Worm (Caenorhabditis elegans) whole organism, L3 larva: ENCODE results near the gene B0457.6.
A peak's percentile ranks its signal among the peaks of the same experiment; 100 is the strongest.

Experiments used
- R02D3.7 ChIP-seq: fragments of 150-350 bp; optimal IDR thresholded peaks from 2 replicates; lab custom pipeline; 2014; ENCODE audit warnings: missing biosample characterization, missing genetic modification characterization
- ama-1 ChIP-seq: fragments of 150-350 bp; optimal IDR thresholded peaks from 2 replicates; lab custom pipeline; 2018
- ceh-16 ChIP-seq: sonication (generic microtip); optimal IDR thresholded peaks from 2 replicates; lab custom pipeline; 2017; ENCODE audit warnings: missing biosample characterization, missing genetic modification characterization
- ceh-28 ChIP-seq: fragments of 150-350 bp; optimal IDR thresholded peaks from 2 replicates; lab custom pipeline; 2014; ENCODE audit warnings: missing biosample characterization, missing genetic modification reagents, missing genetic modification characterization
- ceh-9 ChIP-seq: sonication (generic microtip); optimal IDR thresholded peaks from 2 replicates; lab custom pipeline; 2018; ENCODE audit warnings: missing biosample characterization, missing genetic modification characterization
- egl-5 ChIP-seq: fragments of 150-350 bp; optimal IDR thresholded peaks from 2 replicates; lab custom pipeline; 2017; ENCODE audit warnings: missing biosample characterization, missing genetic modification reagents, missing genetic modification characterization, inconsistent platforms
- elt-1 ChIP-seq: fragments of 150-350 bp; optimal IDR thresholded peaks from 2 replicates; lab custom pipeline; 2014; ENCODE audit warnings: missing biosample characterization, missing genetic modification characterization
- elt-2 ChIP-seq: sonication (generic microtip); optimal IDR thresholded peaks from 2 replicates; lab custom pipeline; 2016; ENCODE audit warnings: missing genetic modification reagents, mild to moderate bottlenecking, missing genetic modification characterization, missing compliant biosample characterization
- elt-3 ChIP-seq, 3 experiments: fragments of 150-350 bp in 1 of 3; sonication (generic microtip) in 2 of 3; optimal IDR thresholded peaks; 2 replicates in 2 of 3; 4 replicates in 1 of 3; lab custom pipeline; 2014 to 2017; ENCODE audit warnings: missing biosample characterization in 3 of 3, missing genetic modification characterization in 3 of 3
- eor-1 ChIP-seq, 2 experiments: fragments of 150-350 bp; optimal IDR thresholded peaks; 2 replicates each; lab custom pipeline; 2014 to 2018; ENCODE audit warnings: missing biosample characterization in 2 of 2, missing genetic modification characterization in 2 of 2
- fkh-2 ChIP-seq: fragments of 150-350 bp; optimal IDR thresholded peaks from 2 replicates; lab custom pipeline; 2014; ENCODE audit warnings: missing biosample characterization, missing genetic modification reagents, missing genetic modification characterization
- fos-1 ChIP-seq: fragments of 150-350 bp; optimal IDR thresholded peaks from 2 replicates; lab custom pipeline; 2014; ENCODE audit warnings: missing biosample characterization, missing genetic modification characterization
- hmg-11 ChIP-seq: sonication (generic microtip); optimal IDR thresholded peaks from 2 replicates; lab custom pipeline; 2016; ENCODE audit warnings: missing genetic modification characterization, missing compliant biosample characterization
- lin-15B ChIP-seq: fragments of 150-350 bp; optimal IDR thresholded peaks from 2 replicates; lab custom pipeline; 2014; ENCODE audit warnings: missing biosample characterization, missing genetic modification characterization
- lin-39 ChIP-seq: fragments of 150-350 bp; optimal IDR thresholded peaks from 2 replicates; lab custom pipeline; 2018; ENCODE audit warnings: missing biosample characterization, missing genetic modification reagents, missing genetic modification characterization
- lsy-12 ChIP-seq: sonication (generic microtip); optimal IDR thresholded peaks from 2 replicates; lab custom pipeline; 2016; ENCODE audit warnings: mild to moderate bottlenecking, missing genetic modification characterization, missing compliant biosample characterization
- mdl-1 ChIP-seq: fragments of 150-350 bp; optimal IDR thresholded peaks from 2 replicates; lab custom pipeline; 2014; ENCODE audit warnings: missing biosample characterization, missing genetic modification characterization
- mml-1 ChIP-seq: fragments of 150-350 bp; sonication (generic microtip); optimal IDR thresholded peaks from 3 replicates; lab custom pipeline; 2014; ENCODE audit warnings: missing biosample characterization, missing genetic modification characterization
- nfya-1 ChIP-seq: sonication (generic microtip); optimal IDR thresholded peaks from 2 replicates; lab custom pipeline; 2017; ENCODE audit warnings: missing genetic modification characterization, mild to moderate bottlenecking, missing compliant biosample characterization, antibody characterized with exemption, moderate library complexity; ENCODE audit not compliant: insufficient read depth
- nhr-12 ChIP-seq: fragments of 150-350 bp; optimal IDR thresholded peaks from 2 replicates; lab custom pipeline; 2014; ENCODE audit warnings: missing biosample characterization, missing genetic modification characterization
- nhr-237 ChIP-seq: fragments of 150-350 bp; optimal IDR thresholded peaks from 2 replicates; lab custom pipeline; 2014; ENCODE audit warnings: missing biosample characterization, missing genetic modification characterization
- nhr-28 ChIP-seq: fragments of 150-350 bp; optimal IDR thresholded peaks from 2 replicates; lab custom pipeline; 2014; ENCODE audit warnings: missing biosample characterization, missing genetic modification characterization
- nhr-43 ChIP-seq: sonication (generic microtip); optimal IDR thresholded peaks from 2 replicates; lab custom pipeline; 2016; ENCODE audit warnings: mild to moderate bottlenecking, missing genetic modification characterization, missing compliant biosample characterization; ENCODE audit not compliant: poor library complexity, severe bottlenecking
- nhr-77 ChIP-seq: fragments of 150-350 bp; optimal IDR thresholded peaks from 2 replicates; lab custom pipeline; 2014; ENCODE audit warnings: missing biosample characterization, missing genetic modification characterization
- pha-4 ChIP-seq: fragments of 150-350 bp; optimal IDR thresholded peaks from 2 replicates; lab custom pipeline; 2014; ENCODE audit warnings: missing biosample characterization, missing genetic modification reagents, missing genetic modification characterization
- pqm-1 ChIP-seq: fragments of 150-350 bp; optimal IDR thresholded peaks from 2 replicates; lab custom pipeline; 2017; ENCODE audit warnings: missing biosample characterization, missing genetic modification characterization, inconsistent platforms
- skn-1 ChIP-seq: fragments of 150-350 bp; optimal IDR thresholded peaks from 2 replicates; lab custom pipeline; 2014; ENCODE audit warnings: missing biosample characterization, missing genetic modification characterization
- snpc-4 ChIP-seq: fragments of 150-350 bp; optimal IDR thresholded peaks from 2 replicates; lab custom pipeline; 2014; ENCODE audit warnings: missing biosample characterization, missing genetic modification characterization
- unc-39 ChIP-seq: sonication (generic microtip); optimal IDR thresholded peaks from 4 replicates; lab custom pipeline; 2017; ENCODE audit warnings: missing biosample characterization, missing genetic modification characterization
- unc-62 ChIP-seq: fragments of 150-350 bp; sonication (generic microtip); optimal IDR thresholded peaks from 4 replicates; lab custom pipeline; 2014; ENCODE audit warnings: missing biosample characterization, missing genetic modification reagents, missing genetic modification characterization
- zag-1 ChIP-seq: fragments of 150-350 bp; optimal IDR thresholded peaks from 2 replicates; lab custom pipeline; 2014; ENCODE audit warnings: missing biosample characterization, missing genetic modification characterization
- ztf-11 ChIP-seq: fragments of 150-350 bp; optimal IDR thresholded peaks from 2 replicates; lab custom pipeline; 2014; ENCODE audit warnings: missing biosample characterization, missing genetic modification characterization
- ztf-4 ChIP-seq: fragments of 150-350 bp; optimal IDR thresholded peaks from 2 replicates; lab custom pipeline; 2014; ENCODE audit warnings: missing biosample characterization, missing genetic modification characterization

Gene B0457.6

DNA sequence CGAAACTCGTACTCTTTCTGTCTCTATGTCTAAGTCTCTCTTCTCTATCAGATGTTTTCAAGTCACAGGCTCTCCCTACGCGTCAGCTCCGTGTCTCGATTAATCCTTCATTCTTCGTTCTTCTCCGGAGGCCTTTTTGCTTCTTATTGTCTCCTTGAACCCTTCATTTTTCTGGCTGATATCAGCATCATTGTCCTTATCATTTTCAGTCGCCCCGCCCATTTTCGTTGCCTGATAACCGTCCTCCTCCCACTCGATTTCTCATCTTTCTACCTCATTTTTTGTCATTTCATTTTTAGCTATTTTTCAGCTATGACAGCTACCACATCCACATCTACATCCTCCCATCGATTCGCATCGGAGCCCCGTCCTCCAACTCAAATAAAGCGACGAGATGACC lies at the start of gene B0457.6:
TSS of gene B0457.6 (plus strand) at position 284 of the 400 bp plus-strand sequence.
- peak; percentile 43 for TF ChIP-seq lin-39
- TF ChIP-seq ceh-16 (tag; lab: Kevin White, UChicago): no peak
- TF ChIP-seq pqm-1 (tag; lab: Kevin White, UChicago): peak; percentile 70
- TF ChIP-seq ama-1 (lab: Kevin White, UChicago): no peak
- TF ChIP-seq fos-1: no peak
- peak; percentile 45 for TF ChIP-seq nfya-1 (tag; lab: Kevin White, UChicago)
- peak; percentile 77 for TF ChIP-seq elt-2 (tag; lab: Kevin White, UChicago)
- TF ChIP-seq skn-1 (tag; lab: Kevin White, UChicago): no peak
- TF ChIP-seq lin-15B: no peak
- no peak for TF ChIP-seq ztf-11 (tag; lab: Kevin White, UChicago)
- TF ChIP-seq zag-1: no peak
- TF ChIP-seq ztf-4 (tag; lab: Kevin White, UChicago): no peak
- peak; percentile 36 for TF ChIP-seq hmg-11 (tag; lab: Kevin White, UChicago)
- no peak for TF ChIP-seq pha-4 (tag; lab: Kevin White, UChicago)

DNA sequence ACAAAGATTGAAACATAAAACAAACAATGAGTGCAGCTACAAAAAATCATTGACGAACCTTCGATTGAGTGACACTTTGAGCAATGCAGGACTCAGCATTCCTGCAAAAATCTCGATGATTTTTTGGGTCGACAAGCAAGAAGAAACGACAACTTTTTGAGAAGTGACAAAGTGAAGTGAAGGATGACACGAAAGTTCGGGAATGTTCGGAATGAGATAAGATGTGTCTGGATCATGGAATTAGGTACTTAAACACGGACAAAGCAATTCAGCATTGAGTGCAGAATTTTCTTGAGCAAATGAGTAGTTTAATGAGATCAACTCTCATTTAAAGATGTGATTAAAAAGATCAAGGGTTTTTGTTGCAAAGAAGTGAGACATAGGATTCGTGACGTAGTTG lies 48.4 kb upstream of the B0457.6 start, which contains the start of gene T07D4.2:
TSS of gene T07D4.2 (minus strand) at position 101 of the 400 bp plus-strand sequence.
- TF ChIP-seq lin-15B: no peak
- peak; percentile 11 for TF ChIP-seq unc-62 (GFP tag; lab: Kevin White, UChicago)

DNA sequence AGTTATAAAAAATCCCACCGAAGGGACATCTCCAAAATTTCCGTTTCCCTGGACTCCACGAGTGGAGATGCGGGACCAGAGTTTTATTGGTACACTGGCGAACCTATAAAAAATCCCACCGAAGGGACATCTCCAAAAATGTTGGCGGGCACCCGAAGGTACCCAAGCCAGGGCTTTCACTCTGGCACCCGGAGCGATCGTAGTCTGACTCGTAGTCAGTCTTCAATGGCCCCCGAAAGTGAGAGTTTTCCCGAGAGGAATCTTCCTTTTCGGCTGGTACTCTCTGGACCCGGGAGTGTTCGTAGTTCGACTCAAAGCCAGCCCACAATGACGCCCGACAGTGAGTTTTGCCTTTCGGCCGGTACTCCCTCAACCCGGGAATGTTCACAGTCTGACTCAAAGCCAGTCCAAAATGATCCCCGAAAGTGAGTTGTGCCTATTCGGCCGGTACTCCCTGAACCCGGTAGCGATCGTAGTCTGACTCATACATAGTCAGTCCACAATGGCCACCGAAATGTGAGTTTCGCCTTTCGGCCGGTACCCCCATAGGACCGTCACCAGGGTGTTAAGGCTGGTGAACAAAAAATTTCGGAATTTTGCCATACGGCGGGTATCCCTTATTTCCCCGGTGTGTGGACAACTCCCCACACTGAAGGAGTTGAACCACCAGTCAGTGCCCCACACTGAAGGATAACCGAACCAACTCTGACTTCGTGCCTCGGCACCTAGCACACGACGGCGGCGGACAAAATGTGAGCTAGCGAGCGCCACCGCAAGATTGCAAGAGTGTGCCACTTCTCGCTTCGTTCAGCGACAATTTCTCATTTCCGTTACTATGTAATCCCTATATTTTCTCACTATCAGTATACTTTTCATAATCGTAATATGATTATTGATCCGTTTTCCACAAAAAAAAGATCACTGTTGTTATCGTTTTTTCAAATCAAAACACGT lies 44.9 kb upstream of the B0457.6 start:
- TF ChIP-seq elt-3 (tag; optimal IDR thresholded peaks at IDR 0.05; lab: Kevin White, UChicago) (no peak), lin-15B (no peak), fkh-2 (tag; lab: Kevin White, UChicago) (no peak), ceh-16 (tag; lab: Kevin White, UChicago) (no peak), ztf-4 (tag; lab: Kevin White, UChicago) (no peak), hmg-11 (tag; lab: Kevin White, UChicago) (no peak), snpc-4 (tag; lab: Kevin White, UChicago) (peak; percentile 56)

DNA sequence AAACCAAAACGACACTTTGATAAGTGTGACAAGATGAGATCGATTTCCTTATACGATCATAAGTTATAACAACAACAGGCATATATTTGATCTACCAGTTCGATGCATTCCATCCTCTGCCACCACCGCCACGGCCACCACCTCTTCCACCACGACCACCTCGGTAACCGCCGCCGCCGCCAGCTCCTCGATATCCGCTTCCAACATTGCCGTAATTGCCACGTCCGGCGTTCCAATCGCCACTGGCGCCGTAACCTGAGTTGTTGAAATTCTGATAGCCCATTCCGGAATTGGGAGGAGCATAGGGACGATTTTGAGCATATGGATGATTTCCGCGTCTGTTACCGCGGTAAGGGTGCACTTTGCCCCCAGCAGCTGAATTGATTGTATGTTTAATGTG lies 43.7 kb upstream of the B0457.6 start:
- no peak for TF ChIP-seq mdl-1 (tag; lab: Kevin White, UChicago)
- no peak for TF ChIP-seq ceh-28
- TF ChIP-seq lsy-12: no peak
- no peak for TF ChIP-seq lin-15B
- TF ChIP-seq pqm-1 (tag; lab: Kevin White, UChicago): no peak
- no peak for TF ChIP-seq hmg-11 (tag; lab: Kevin White, UChicago)
- no peak for TF ChIP-seq mml-1
- no peak for TF ChIP-seq zag-1
- TF ChIP-seq ama-1 (lab: Kevin White, UChicago): no peak
- TF ChIP-seq, all 47 proteins: peak for 0

- no peak for TF ChIP-seq elt-2 (tag; lab: Kevin White, UChicago)
- TF ChIP-seq nhr-28 (tag; lab: Kevin White, UChicago): no peak
- no peak for TF ChIP-seq ztf-11 (tag; lab: Kevin White, UChicago)
- no peak for TF ChIP-seq elt-3 (tag; optimal IDR thresholded peaks at IDR 0.05; lab: Kevin White, UChicago)
- TF ChIP-seq nhr-12 (tag; lab: Kevin White, UChicago): no peak
- no peak for TF ChIP-seq lin-15B
- no peak for TF ChIP-seq eor-1 (tag; optimal IDR thresholded peaks at IDR 0.05; lab: Kevin White, UChicago)
- TF ChIP-seq egl-5 (tag; lab: Kevin White, UChicago): no peak
- no peak for TF ChIP-seq nhr-77
- no peak for TF ChIP-seq nhr-43
- TF ChIP-seq ceh-28: no peak
- no peak for TF ChIP-seq elt-1 (tag; lab: Kevin White, UChicago)
- TF ChIP-seq ceh-9 (tag; lab: Kevin White, UChicago): no peak
- TF ChIP-seq hmg-11 (tag; lab: Kevin White, UChicago): no peak
- TF ChIP-seq nhr-237 (tag; lab: Kevin White, UChicago): no peak
- TF ChIP-seq R02D3.7: no peak
- no peak for TF ChIP-seq unc-62 (GFP tag; lab: Kevin White, UChicago)
- no peak for TF ChIP-seq unc-39 (tag; lab: Kevin White, UChicago)
Measured at ce11 chrII:8883559-8883958, 38.7 kb upstream of the B0457.6 start, which contains the start of gene rha-1. Gene rha-1 (minus strand): TSS chrII:8883659.
